Worm (Caenorhabditis elegans) whole organism, L1 larva: Measurements from ENCODE around the gene Y54F10BM.20.
"Not testable (repeated sequence)": the region's sequence is repeated elsewhere in the genome, so short reads cannot be mapped to it uniquely, and the experiment has no call there.

Experiments
- C04F5.9 ChIP-seq: sonication (generic microtip); optimal IDR thresholded peaks from 2 replicates; lab custom pipeline; 2016; ENCODE audit warnings: missing genetic modification characterization, missing compliant biosample characterization
- Y116A8C.19 ChIP-seq: sonication (generic microtip); optimal IDR thresholded peaks from 2 replicates; lab custom pipeline; 2016; ENCODE audit warnings: missing compliant biosample characterization, missing genetic modification characterization, borderline replicate concordance
- ama-1 ChIP-seq: fragments of 150-350 bp; optimal IDR thresholded peaks from 2 replicates; lab custom pipeline; 2014
- ceh-63 ChIP-seq: fragments of 200-800 bp; sonication (Bioruptor generic); optimal IDR thresholded peaks from 2 replicates; lab custom pipeline; 2018; ENCODE audit warnings: mild to moderate bottlenecking, missing genetic modification characterization, missing compliant biosample characterization
- ces-1 ChIP-seq: fragments of 150-350 bp; optimal IDR thresholded peaks from 2 replicates; lab custom pipeline; 2014; ENCODE audit warnings: missing biosample characterization, missing genetic modification reagents, missing genetic modification characterization
- dpl-1 ChIP-seq, 3 experiments: fragments of 150-350 bp in 2 of 3; sonication (generic microtip) in 1 of 3; optimal IDR thresholded peaks; 2 replicates each; lab custom pipeline; 2014 to 2017; ENCODE audit warnings: missing biosample characterization in 3 of 3, missing genetic modification characterization in 3 of 3, missing genetic modification reagents in 3 of 3
- efl-1 ChIP-seq, 4 experiments: fragments of 150-350 bp; optimal IDR thresholded peaks in 3 of 4; peaks in 1 of 4; 1 replicate in 1 of 4; 2 replicates in 3 of 4; lab custom pipeline; 2014; ENCODE audit warnings: missing biosample characterization in 2 of 4, missing genetic modification characterization in 2 of 4, missing genetic modification reagents in 2 of 4
- egl-27 ChIP-seq, 2 experiments: fragments of 150-350 bp in 1 of 2; sonication (generic microtip); optimal IDR thresholded peaks; 3 replicates each; lab custom pipeline; 2017 to 2018; ENCODE audit warnings: missing biosample characterization in 2 of 2, missing genetic modification characterization in 2 of 2, missing genetic modification reagents in 2 of 2
- elt-2 ChIP-seq: sonication (generic microtip); optimal IDR thresholded peaks from 2 replicates; lab custom pipeline; 2016; ENCODE audit warnings: missing genetic modification characterization, mild to moderate bottlenecking, inconsistent platforms, missing compliant biosample characterization, missing genetic modification reagents
- ets-5 ChIP-seq: fragments of 200-800 bp; sonication (Bioruptor generic); IDR thresholded peaks from 2 replicates; pipeline ENCODE4 v1.3.6; 2022; ENCODE audit warnings: missing genetic modification characterization, missing compliant biosample characterization
- grh-1 ChIP-seq: fragments of 200-800 bp; sonication (Bioruptor generic); IDR thresholded peaks from 2 replicates; pipeline ENCODE4 v1.3.6; 2022; ENCODE audit warnings: missing genetic modification reagents, missing genetic modification characterization, missing compliant biosample characterization
- hlh-17 ChIP-seq: fragments of 200-800 bp; sonication (Bioruptor generic); optimal IDR thresholded peaks from 2 replicates; lab custom pipeline; 2018; ENCODE audit warnings: missing genetic modification characterization, mild to moderate bottlenecking, missing compliant biosample characterization, moderate library complexity, borderline replicate concordance
- isw-1 ChIP-seq: fragments of 200-800 bp; sonication (Bioruptor generic); IDR thresholded peaks from 2 replicates; pipeline ENCODE4 v1.3.6; 2022; ENCODE audit warnings: missing genetic modification characterization, missing compliant biosample characterization
- lin-35 ChIP-seq, 2 experiments: fragments of 150-350 bp; optimal IDR thresholded peaks; 2 replicates each; lab custom pipeline; 2014; ENCODE audit warnings: missing biosample characterization in 2 of 2, missing genetic modification characterization in 2 of 2, missing genetic modification reagents in 2 of 2
- lsy-2 ChIP-seq, 2 experiments: fragments of 150-350 bp; optimal IDR thresholded peaks; 2 replicates each; lab custom pipeline; 2014; ENCODE audit warnings: missing biosample characterization in 2 of 2, missing genetic modification characterization in 2 of 2
- nhr-12 ChIP-seq: sonication (generic microtip); optimal IDR thresholded peaks from 2 replicates; lab custom pipeline; 2017; ENCODE audit warnings: missing biosample characterization, missing genetic modification characterization
- pqm-1 ChIP-seq: sonication (generic microtip); optimal IDR thresholded peaks from 3 replicates; lab custom pipeline; 2017; ENCODE audit warnings: missing biosample characterization, missing genetic modification characterization
- sptf-1 ChIP-seq: fragments of 150-350 bp; optimal IDR thresholded peaks from 2 replicates; lab custom pipeline; 2014; ENCODE audit warnings: missing biosample characterization, missing genetic modification characterization
- sup-37 ChIP-seq: fragments of 200-800 bp; sonication (Bioruptor generic); optimal IDR thresholded peaks from 2 replicates; lab custom pipeline; 2018; ENCODE audit warnings: mild to moderate bottlenecking, missing genetic modification characterization, missing compliant biosample characterization

The Y54F10BM.20 gene

ce11 chrIII:2308026-2308425, at the start of gene Y54F10BM.20, which contains the start of gene fbxa-1:
Gene Y54F10BM.20, plus strand, starts transcription at chrIII:2308256.
Gene fbxa-1, minus strand, starts transcription at chrIII:2308126.
- TF ChIP-seq grh-1 (GFP tag; lab: Robert Waterston, UW) (no peak), hlh-17 (GFP tag; lab: Kevin White, UChicago) (no peak), ets-5 (GFP tag; lab: Robert Waterston, UW) (no peak), efl-1 (optimal IDR thresholded peaks at IDR 0.05; lab: Kevin White, UChicago) (no peak), efl-1 (GFP tag; optimal IDR thresholded peaks at IDR 0.05 in 1 of 2; lab: Kevin White, UChicago) (no peak), lsy-2 (tag; optimal IDR thresholded peaks at IDR 0.05; lab: Kevin White, UChicago) (no peak), C04F5.9 (tag; lab: Kevin White, UChicago) (no peak), ces-1 (GFP tag; lab: Kevin White, UChicago) (no peak)

DNA sequence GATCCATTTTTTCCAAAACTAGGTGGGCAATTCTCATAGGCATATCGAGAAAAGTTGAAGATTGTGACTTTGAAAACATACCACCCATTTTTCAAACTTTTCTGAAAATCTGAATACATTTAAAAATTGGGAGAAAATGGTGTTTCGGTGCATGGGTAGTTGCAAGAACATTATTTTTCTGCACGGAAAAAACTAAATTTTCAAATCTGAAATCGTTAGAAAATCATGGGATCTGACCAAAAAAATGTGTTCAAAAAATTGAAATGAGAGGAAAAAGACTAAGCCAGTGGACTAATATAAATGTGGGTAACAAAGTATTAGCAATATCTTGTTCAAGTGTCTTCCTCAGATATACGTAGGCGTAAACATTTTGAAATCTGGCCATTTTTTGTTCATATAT, 49.2 kb upstream of the Y54F10BM.20 start, which contains the start of gene fbxa-43:
fbxa-43 (minus strand) TSS at position 101 of the 400 bp plus-strand sequence.
- TF ChIP-seq sup-37 (no peak), efl-1 (optimal IDR thresholded peaks at IDR 0.05; lab: Kevin White, UChicago) (no peak), efl-1 (GFP tag; optimal IDR thresholded peaks at IDR 0.05 in 1 of 2; lab: Kevin White, UChicago) (peak in 1 of 2 experiments; percentile 52)
- TF ChIP-seq, all 84 proteins: peak for 1

DNA sequence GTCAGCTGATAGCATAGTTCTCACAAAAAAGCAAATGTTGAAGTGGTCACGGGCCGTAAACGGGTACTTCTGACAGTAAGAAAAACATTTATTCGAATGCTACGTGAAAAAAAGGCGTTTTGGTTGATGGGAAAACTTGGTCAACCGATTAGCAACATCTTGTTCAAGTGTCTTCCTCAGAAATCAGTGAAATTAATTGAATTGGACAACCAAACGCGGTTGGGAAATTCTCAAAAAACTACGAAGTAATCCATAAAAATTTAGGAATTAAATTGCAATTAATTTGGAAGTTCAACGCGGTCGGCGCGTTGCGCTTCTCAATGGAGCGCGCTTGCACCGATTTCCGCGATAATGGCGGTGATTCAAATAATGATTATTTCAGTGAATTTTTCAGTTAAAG, 48.7 kb upstream of the Y54F10BM.20 start:
- TF ChIP-seq efl-1 (optimal IDR thresholded peaks at IDR 0.05; lab: Kevin White, UChicago) (no peak), efl-1 (GFP tag; optimal IDR thresholded peaks at IDR 0.05 in 1 of 2; lab: Kevin White, UChicago) (peak in 1 of 2 experiments; percentile 92), ama-1 (lab: Kevin White, UChicago) (no peak)

ce11 chrIII:2261353-2261752, 46.7 kb upstream of the Y54F10BM.20 start, which contains the start of gene fbxa-42:
Gene fbxa-42, minus strand, starts transcription at chrIII:2261453.
- TF ChIP-seq Y116A8C.19 (tag; lab: Kevin White, UChicago); egl-27 (tag; optimal IDR thresholded peaks at IDR 0.05; lab: Kevin White, UChicago); sptf-1 (tag; lab: Kevin White, UChicago): not testable (repeated sequence)

ce11 chrIII:2262942-2263341, 45.1 kb upstream of the Y54F10BM.20 start, which contains the start of gene Y54F10BM.6:
Gene Y54F10BM.6, plus strand, starts transcription at chrIII:2263242.
- TF ChIP-seq efl-1 (optimal IDR thresholded peaks at IDR 0.05; lab: Kevin White, UChicago) (no peak), efl-1 (GFP tag; optimal IDR thresholded peaks at IDR 0.05 in 1 of 2; lab: Kevin White, UChicago) (peak in 1 of 2 experiments; percentile 72), ceh-63 (no peak)

ce11 chrIII:2265986-2266701, 41.9 kb upstream of the Y54F10BM.20 start, which contains the start of gene fbxa-9:
Gene fbxa-9, plus strand, starts transcription at chrIII:2266651.
- peak; percentile 16 for TF ChIP-seq pqm-1
- TF ChIP-seq nhr-12 (tag; lab: Kevin White, UChicago) = no peak
- TF ChIP-seq elt-2 = peak; percentile 76

DNA sequence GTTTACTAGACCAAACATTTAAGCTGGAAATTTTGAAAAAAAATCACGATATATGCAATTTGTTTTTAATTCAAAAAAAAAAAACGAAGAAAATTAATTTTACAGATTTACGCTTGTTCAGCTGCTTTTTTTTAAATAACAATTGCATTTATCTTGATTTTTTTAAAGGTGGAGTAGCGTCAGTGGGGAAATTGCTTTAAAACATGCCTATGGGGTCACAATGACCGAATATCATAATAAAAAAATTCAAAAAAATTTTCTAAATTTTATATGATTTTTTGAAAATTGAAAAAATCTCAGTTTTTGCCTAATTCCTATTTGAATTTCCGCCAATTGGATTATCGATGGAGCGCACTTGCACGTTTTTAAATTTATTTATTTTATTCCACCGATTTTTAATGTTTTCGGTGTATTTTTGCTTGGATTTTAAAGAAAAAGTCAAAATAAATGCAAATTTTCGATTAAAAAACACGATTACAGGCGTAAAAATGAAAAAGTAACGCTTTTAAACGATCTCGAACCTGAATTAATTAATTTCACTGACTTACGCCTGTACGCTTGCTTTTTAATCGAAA, 37.0 kb upstream of the Y54F10BM.20 start:
- TF ChIP-seq efl-1 (optimal IDR thresholded peaks at IDR 0.05; lab: Kevin White, UChicago) (peak in 1 of 2 experiments; percentile 50), efl-1 (GFP tag; optimal IDR thresholded peaks at IDR 0.05 in 1 of 2; lab: Kevin White, UChicago) (peak; percentile 32 to 93), dpl-1 (GFP tag; optimal IDR thresholded peaks at IDR 0.05; lab: Kevin White, UChicago) (peak in 1 of 3 experiments; percentile 3)

DNA sequence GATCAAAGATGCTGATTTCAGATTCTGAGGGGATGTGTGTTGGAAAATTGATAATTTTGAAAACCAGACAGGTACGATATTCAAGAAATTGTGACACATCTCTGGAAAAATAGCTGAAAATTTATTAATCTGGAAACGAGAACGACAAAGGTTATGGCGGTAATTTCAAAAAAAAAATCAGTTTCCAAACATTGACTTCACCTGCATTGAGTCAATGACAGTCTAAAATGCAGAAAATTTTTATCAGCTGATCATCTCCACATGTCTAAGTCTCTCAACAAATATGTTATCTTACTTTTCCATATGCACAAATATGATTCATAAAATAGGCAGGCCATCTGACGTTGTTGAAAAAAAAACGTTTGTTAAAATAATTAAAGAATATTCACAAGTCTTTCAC, 36.0 kb upstream of the Y54F10BM.20 start, which contains the start of gene fbxa-48:
fbxa-48 (minus strand) TSS at position 101 of the 400 bp plus-strand sequence.
- TF ChIP-seq lin-35 (GFP tag; optimal IDR thresholded peaks at IDR 0.05; lab: Kevin White, UChicago) (peak in 1 of 2 experiments; percentile 13), efl-1 (optimal IDR thresholded peaks at IDR 0.05; lab: Kevin White, UChicago) (no peak), efl-1 (GFP tag; optimal IDR thresholded peaks at IDR 0.05 in 1 of 2; lab: Kevin White, UChicago) (peak in 1 of 2 experiments; percentile 75), isw-1 (GFP tag; lab: Robert Waterston, UW) (no peak)
- TF ChIP-seq, all 84 proteins: peak for 2
